Fruit fly (Drosophila melanogaster): ENCODE measurements around the gene CG34150.

The CG34150 gene

dm6 chr3R:24816993-24817854 is 3.2 kb downstream of the CG34150 start, which contains the start of the genes CG5808 and Saf-B (continued):
- TF ChIP-seq CG9727 (GFP tag; optimal IDR thresholded peaks at IDR 0.05) (peak; percentile 76), NK7.1 (GFP tag; optimal IDR thresholded peaks at IDR 0.05) (no peak), CG12219 (GFP tag; optimal IDR thresholded peaks at IDR 0.05) (no peak), Hr3 (GFP tag; optimal IDR thresholded peaks at IDR 0.05) (no peak), fd96Cb (tag; optimal IDR thresholded peaks at IDR 0.05) (peak; percentile 38), Side (GFP tag; optimal IDR thresholded peaks at IDR 0.05) (no peak), gfzf (GFP tag; optimal IDR thresholded peaks at IDR 0.05) (no peak), CG4360 (GFP tag; IDR thresholded peaks at IDR 0.05) (no peak), odd (GFP tag; optimal IDR thresholded peaks at IDR 0.05) (no peak), CG3281 (GFP tag; optimal IDR thresholded peaks at IDR 0.05) (no peak), CG34224 (GFP tag; IDR thresholded peaks at IDR 0.05; ENCODE audit: partially characterized antibody) (peak; percentile 85), sd (tag; optimal IDR thresholded peaks at IDR 0.05) (no peak), ssp (GFP tag; IDR thresholded peaks at IDR 0.05) (peak; percentile 66), kni (GFP tag; optimal IDR thresholded peaks at IDR 0.05) (no peak), ato (GFP tag; IDR thresholded peaks at IDR 0.05; ENCODE audit: partially characterized antibody) (peak; percentile 52), CG5245 (GFP tag; optimal IDR thresholded peaks at IDR 0.05) (peak; percentile 57), Meics (GFP tag; optimal IDR thresholded peaks at IDR 0.05) (no peak), sob (GFP tag; IDR thresholded peaks at IDR 0.05) (peak; percentile 33; the same call in 1 of the 2 replicates), CG34422 (GFP tag; IDR thresholded peaks at IDR 0.05) (no peak; the same call in 2 of the 3 replicates), jigr1 (GFP tag; IDR thresholded peaks at IDR 0.05) (no peak), CG4617 (GFP tag; optimal IDR thresholded peaks at IDR 0.05; ENCODE audit: borderline replicate concordance) (peak; percentile 39), CG43689 (GFP tag; IDR thresholded peaks at IDR 0.05) (no peak), run (tag; optimal IDR thresholded peaks at IDR 0.05) (no peak), NC2β (GFP tag; optimal IDR thresholded peaks at IDR 0.05) (no peak), nmo (GFP tag; optimal IDR thresholded peaks at IDR 0.05) (peak; percentile 85), CG12391 (tag; optimal IDR thresholded peaks at IDR 0.05) (peak; percentile 69), CG15479 (GFP tag; optimal IDR thresholded peaks at IDR 0.05) (no peak), CG2712 (tag; optimal IDR thresholded peaks at IDR 0.05) (peak; percentile 61), nom (GFP tag; optimal IDR thresholded peaks at IDR 0.05) (no peak), kay (GFP tag; optimal IDR thresholded peaks at IDR 0.05) (peak; percentile 54), CG8281 (tag; optimal IDR thresholded peaks at IDR 0.05) (no peak), Oli (tag; optimal IDR thresholded peaks at IDR 0.05) (peak; percentile 13), CG10565 (GFP tag; optimal IDR thresholded peaks at IDR 0.05) (no peak), CG1529 (GFP tag; optimal IDR thresholded peaks at IDR 0.05) (no peak), CG2875 (GFP tag; optimal IDR thresholded peaks at IDR 0.05) (no peak), dm (GFP tag; optimal IDR thresholded peaks at IDR 0.05) (no peak), HmgD (GFP tag; optimal IDR thresholded peaks at IDR 0.05) (no peak), lab (GFP tag; optimal IDR thresholded peaks at IDR 0.05) (no peak), Aef1 (GFP tag; IDR thresholded peaks at IDR 0.05) (peak; percentile 42), CG12769 (tag; optimal IDR thresholded peaks at IDR 0.05) (no peak), CG7271 (tag; optimal IDR thresholded peaks at IDR 0.05) (peak; percentile 7), D19A (tag; optimal IDR thresholded peaks at IDR 0.05) (no peak), inv (GFP tag; IDR thresholded peaks at IDR 0.05; ENCODE audit: partially characterized antibody) (peak; percentile 75), psq (GFP tag; optimal IDR thresholded peaks at IDR 0.05) (no peak), CG2678 (tag; optimal IDR thresholded peaks at IDR 0.05) (no peak), CG34376 (GFP tag; optimal IDR thresholded peaks at IDR 0.05) (no peak), bab2 (GFP tag; optimal IDR thresholded peaks at IDR 0.05) (no peak), Opbp (GFP tag; IDR thresholded peaks at IDR 0.05; ENCODE audit: partially characterized antibody) (peak; percentile 80)

All from whole organism, embryonic.